Worm (Caenorhabditis elegans) whole organism, early embryonic: ENCODE data around the gene C49F5.13.

Experiments used
- ama-1 ChIP-seq: fragments of 150-350 bp; optimal IDR thresholded peaks from 2 replicates; lab custom pipeline; 2014
- ets-7 ChIP-seq: sonication (generic microtip); optimal IDR thresholded peaks from 2 replicates; lab custom pipeline; 2016; ENCODE audit warnings: missing genotype, missing genetic modification characterization, missing compliant biosample characterization
- flt-1 ChIP-seq: fragments of 200-800 bp; sonication (Bioruptor generic); IDR thresholded peaks from 2 replicates; pipeline ENCODE4 v1.3.6; 2022; ENCODE audit warnings: missing genetic modification characterization, missing compliant biosample characterization
- hmbx-1 ChIP-seq: sonication (generic microtip); optimal IDR thresholded peaks from 2 replicates; lab custom pipeline; 2016; ENCODE audit warnings: mild to moderate bottlenecking, missing genetic modification characterization, missing compliant biosample characterization
- scrt-1 ChIP-seq: fragments of 200-800 bp; sonication (Bioruptor generic); IDR thresholded peaks from 2 replicates; pipeline ENCODE4 v1.3.6; 2022; ENCODE audit warnings: missing genetic modification characterization, missing compliant biosample characterization
- sea-1 ChIP-seq: fragments of 200-800 bp; sonication (Bioruptor generic); conservative IDR thresholded peaks from 2 replicates; pipeline ENCODE4 v1.3.6; 2022; ENCODE audit warnings: missing genetic modification characterization, missing compliant biosample characterization
- tra-4 ChIP-seq: sonication (generic microtip); optimal IDR thresholded peaks from 2 replicates; lab custom pipeline; 2017; ENCODE audit warnings: missing genetic modification characterization, missing compliant biosample characterization

- no peak for TF ChIP-seq ama-1 (lab: Kevin White, UChicago)
- TF ChIP-seq tra-4 (tag; lab: Kevin White, UChicago): no peak
- no peak for TF ChIP-seq hmbx-1 (tag; lab: Kevin White, UChicago)
- TF ChIP-seq sea-1 (GFP tag; lab: Robert Waterston, UW): no peak
- no peak for TF ChIP-seq scrt-1 (GFP tag; lab: Robert Waterston, UW)
- TF ChIP-seq flt-1 (GFP tag; lab: Robert Waterston, UW): no peak
- no peak for TF ChIP-seq ets-7
Observed at ce11 chrX:11994484-11994883, 33.3 kb downstream of the C49F5.13 start, which contains the start of gene C49F5.7.
